Worm (Caenorhabditis elegans) whole organism, L4 larva: ENCODE measurements around the gene kel-8.

ENCODE experiments used
- Y105C5A.15 ChIP-seq: fragments of 200-800 bp; sonication (Bioruptor generic); IDR thresholded peaks from 2 replicates; pipeline ENCODE4 v1.3.6; 2022; ENCODE audit warnings: missing genetic modification characterization, missing compliant biosample characterization
- lin-39 ChIP-seq: fragments of 150-350 bp; optimal IDR thresholded peaks from 2 replicates; lab custom pipeline; 2014; ENCODE audit warnings: missing biosample characterization, missing genetic modification reagents, missing genetic modification characterization
- nhr-11 ChIP-seq: fragments of 150-350 bp; optimal IDR thresholded peaks from 2 replicates; lab custom pipeline; 2014; ENCODE audit warnings: missing biosample characterization, missing genetic modification characterization
- spr-3 ChIP-seq: fragments of 200-800 bp; sonication (Bioruptor generic); optimal IDR thresholded peaks from 2 replicates; lab custom pipeline; 2018; ENCODE audit warnings: mild to moderate bottlenecking, missing genetic modification characterization, missing compliant biosample characterization
- unc-39 ChIP-seq: sonication (generic microtip); optimal IDR thresholded peaks from 2 replicates; lab custom pipeline; 2017; ENCODE audit warnings: missing biosample characterization, missing genetic modification characterization

- TF ChIP-seq nhr-11 (tag; lab: Kevin White, UChicago): no peak
- TF ChIP-seq lin-39 (tag; lab: Kevin White, UChicago): no peak
- no peak for TF ChIP-seq unc-39 (tag; lab: Kevin White, UChicago)
- no peak for TF ChIP-seq Y105C5A.15 (GFP tag; lab: Robert Waterston, UW)
- TF ChIP-seq spr-3: no peak
Measured at ce11 chrV:2657682-2658081, 13.6 kb upstream of the kel-8 start.
